Worm (Caenorhabditis elegans) whole organism, mixed stage, embryonic: ENCODE measurements around the gene R13H4.2.

ENCODE experiments used
- blmp-1 ChIP-seq: fragments of 150-350 bp; optimal IDR thresholded peaks from 2 replicates; lab custom pipeline; 2014; ENCODE audit warnings: missing biosample characterization, missing genetic modification characterization
- elt-3 ChIP-seq: fragments of 150-350 bp; optimal IDR thresholded peaks from 2 replicates; lab custom pipeline; 2014; ENCODE audit warnings: missing biosample characterization, missing genetic modification characterization
- lin-13 ChIP-seq: fragments of 150-350 bp; optimal IDR thresholded peaks from 2 replicates; lab custom pipeline; 2014; ENCODE audit warnings: missing biosample characterization, missing genetic modification characterization
- lsy-2 ChIP-seq: fragments of 150-350 bp; optimal IDR thresholded peaks from 2 replicates; lab custom pipeline; 2014; ENCODE audit warnings: missing biosample characterization, missing genetic modification characterization
- nhr-12 ChIP-seq: fragments of 150-350 bp; optimal IDR thresholded peaks from 2 replicates; lab custom pipeline; 2014; ENCODE audit warnings: missing biosample characterization, missing genetic modification characterization
- nhr-76 ChIP-seq: sonication (generic microtip); optimal IDR thresholded peaks from 2 replicates; lab custom pipeline; 2017; ENCODE audit warnings: missing biosample characterization, missing genetic modification characterization
- snpc-4 ChIP-seq: fragments of 150-350 bp; optimal IDR thresholded peaks from 2 replicates; lab custom pipeline; 2014; ENCODE audit warnings: missing biosample characterization, missing genetic modification characterization
- unc-39 ChIP-seq: fragments of 150-350 bp; optimal IDR thresholded peaks from 2 replicates; lab custom pipeline; 2014; ENCODE audit warnings: missing biosample characterization, missing genetic modification characterization

DNA sequence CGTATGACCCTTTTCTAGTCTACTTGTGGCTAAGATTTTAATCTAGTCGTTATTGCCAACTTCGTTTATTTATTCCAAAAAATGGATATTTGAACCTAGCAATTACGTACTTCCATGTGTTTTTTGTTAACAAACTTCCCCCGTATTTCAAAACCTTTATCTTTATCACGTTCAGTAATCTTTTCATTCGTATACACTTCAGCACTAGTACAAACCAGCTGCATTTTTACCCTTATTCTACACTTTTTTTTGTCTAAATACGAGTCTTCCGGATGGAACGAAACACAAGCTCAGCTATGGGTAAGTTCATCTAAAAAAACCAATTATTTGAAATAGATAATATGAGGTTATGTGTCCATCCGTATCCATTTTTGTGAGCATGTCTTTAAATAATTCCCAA lies 46.7 kb upstream of the R13H4.2 start, which contains the start of gene D2023.1:
- TF ChIP-seq nhr-12 (tag; lab: Kevin White, UChicago) (no peak), lsy-2 (tag; lab: Kevin White, UChicago) (no peak), blmp-1 (tag; lab: Kevin White, UChicago) (no peak), elt-3 (tag; lab: Kevin White, UChicago) (no peak), nhr-76 (no peak), lin-13 (no peak), snpc-4 (tag; lab: Kevin White, UChicago) (no peak), unc-39 (tag; lab: Kevin White, UChicago) (no peak)
